Worm (Caenorhabditis elegans) whole organism, late embryonic: Measurements from ENCODE around the gene C53B7.3.
"Not testable (repeated sequence)": the region's sequence is repeated elsewhere in the genome, so short reads cannot be mapped to it uniquely, and the experiment has no call there.

Experiments used
- C08G9.2 ChIP-seq: sonication (generic microtip); optimal IDR thresholded peaks from 2 replicates; lab custom pipeline; 2016; ENCODE audit warnings: mild to moderate bottlenecking, missing genetic modification characterization, moderate library complexity, missing compliant biosample characterization
- F13H6.1 ChIP-seq: sonication (generic microtip); optimal IDR thresholded peaks from 2 replicates; lab custom pipeline; 2016; ENCODE audit warnings: missing genetic modification characterization, missing compliant biosample characterization
- K02D7.2 ChIP-seq: sonication (generic microtip); optimal IDR thresholded peaks from 2 replicates; lab custom pipeline; 2017; ENCODE audit warnings: mild to moderate bottlenecking, missing genetic modification characterization, missing compliant biosample characterization
- ama-1 ChIP-seq: fragments of 150-350 bp; optimal IDR thresholded peaks from 2 replicates; lab custom pipeline; 2014
- ceh-18 ChIP-seq: sonication (generic microtip); optimal IDR thresholded peaks from 2 replicates; lab custom pipeline; 2016; ENCODE audit warnings: missing genetic modification characterization, missing compliant biosample characterization
- ceh-30 ChIP-seq: fragments of 150-350 bp; optimal IDR thresholded peaks from 2 replicates; lab custom pipeline; 2014; ENCODE audit warnings: missing biosample characterization, missing genetic modification characterization
- ceh-31 ChIP-seq: sonication (generic microtip); optimal IDR thresholded peaks from 2 replicates; lab custom pipeline; 2016; ENCODE audit warnings: missing genetic modification characterization, missing compliant biosample characterization
- ceh-6 ChIP-seq: fragments of 200-800 bp; sonication (Bioruptor generic); optimal IDR thresholded peaks from 2 replicates; lab custom pipeline; 2018; ENCODE audit warnings: mild to moderate bottlenecking, missing genetic modification characterization, missing compliant biosample characterization
- che-1 ChIP-seq: sonication (generic microtip); optimal IDR thresholded peaks from 2 replicates; lab custom pipeline; 2016; ENCODE audit warnings: mild to moderate bottlenecking, missing genetic modification characterization, missing compliant biosample characterization
- dmd-4 ChIP-seq: sonication (generic microtip); optimal IDR thresholded peaks from 2 replicates; lab custom pipeline; 2016; ENCODE audit warnings: borderline replicate concordance, missing genetic modification characterization, missing compliant biosample characterization
- dve-1 ChIP-seq: sonication (generic microtip); optimal IDR thresholded peaks from 2 replicates; lab custom pipeline; 2017; ENCODE audit warnings: antibody characterized with exemption, mild to moderate bottlenecking, missing genetic modification characterization, missing compliant biosample characterization
- elt-4 ChIP-seq: sonication (generic microtip); optimal IDR thresholded peaks from 2 replicates; lab custom pipeline; 2016; ENCODE audit warnings: missing genetic modification characterization, missing compliant biosample characterization
- fkh-10 ChIP-seq: fragments of 150-350 bp; optimal IDR thresholded peaks from 2 replicates; lab custom pipeline; 2014; ENCODE audit warnings: missing biosample characterization, missing genetic modification reagents, missing genetic modification characterization
- fkh-6 ChIP-seq: sonication (generic microtip); optimal IDR thresholded peaks from 2 replicates; lab custom pipeline; 2016; ENCODE audit warnings: missing genetic modification characterization, missing compliant biosample characterization
- hlh-15 ChIP-seq: sonication (generic microtip); optimal IDR thresholded peaks from 2 replicates; lab custom pipeline; 2016; ENCODE audit warnings: missing genetic modification characterization, missing compliant biosample characterization
- hlh-30 ChIP-seq: sonication (generic microtip); optimal IDR thresholded peaks from 2 replicates; lab custom pipeline; 2017; ENCODE audit warnings: antibody characterized with exemption, missing genetic modification characterization, missing compliant biosample characterization; ENCODE audit not compliant: insufficient read depth
- hlh-8 ChIP-seq: sonication (generic microtip); optimal IDR thresholded peaks from 2 replicates; lab custom pipeline; 2016; ENCODE audit warnings: missing genotype, missing genetic modification characterization, missing compliant biosample characterization
- lim-6 ChIP-seq: sonication (generic microtip); optimal IDR thresholded peaks from 2 replicates; lab custom pipeline; 2016; ENCODE audit warnings: missing genetic modification characterization, missing compliant biosample characterization
- lin-11 ChIP-seq: fragments of 200-800 bp; sonication (Bioruptor generic); optimal IDR thresholded peaks from 2 replicates; lab custom pipeline; 2018; ENCODE audit warnings: mild to moderate bottlenecking, missing genetic modification characterization, missing compliant biosample characterization
- nfya-1 ChIP-seq: sonication (generic microtip); optimal IDR thresholded peaks from 2 replicates; lab custom pipeline; 2017; ENCODE audit warnings: missing genetic modification characterization, mild to moderate bottlenecking, missing compliant biosample characterization, antibody characterized with exemption, moderate library complexity
- nhr-11 ChIP-seq: fragments of 150-350 bp; optimal IDR thresholded peaks from 2 replicates; lab custom pipeline; 2014; ENCODE audit warnings: missing biosample characterization, missing genetic modification characterization
- nhr-232 ChIP-seq: sonication (generic microtip); optimal IDR thresholded peaks from 2 replicates; lab custom pipeline; 2016; ENCODE audit warnings: missing genetic modification characterization, missing compliant biosample characterization
- npax-4 ChIP-seq: sonication (generic microtip); optimal IDR thresholded peaks from 2 replicates; lab custom pipeline; 2016; ENCODE audit warnings: missing genetic modification characterization, missing compliant biosample characterization
- pag-3 ChIP-seq: sonication (generic microtip); optimal IDR thresholded peaks from 2 replicates; lab custom pipeline; 2016; ENCODE audit warnings: missing compliant biosample characterization, missing genetic modification characterization, borderline replicate concordance
- pat-9 ChIP-seq: fragments of 200-800 bp; sonication (Bioruptor generic); optimal IDR thresholded peaks from 2 replicates; lab custom pipeline; 2018; ENCODE audit warnings: mild to moderate bottlenecking, missing genetic modification characterization, moderate library complexity, missing compliant biosample characterization
- pha-2 ChIP-seq: sonication (generic microtip); optimal IDR thresholded peaks from 2 replicates; lab custom pipeline; 2017; ENCODE audit warnings: mild to moderate bottlenecking, missing genetic modification characterization, missing compliant biosample characterization
- pha-4 ChIP-seq: fragments of 150-350 bp; optimal IDR thresholded peaks from 2 replicates; lab custom pipeline; 2018; ENCODE audit warnings: missing biosample characterization, missing genetic modification reagents, missing genetic modification characterization
- pros-1 ChIP-seq: fragments of 150-350 bp; optimal IDR thresholded peaks from 2 replicates; lab custom pipeline; 2014; ENCODE audit warnings: missing biosample characterization, missing genetic modification reagents, missing genetic modification characterization
- rnt-1 ChIP-seq: sonication (generic microtip); optimal IDR thresholded peaks from 2 replicates; lab custom pipeline; 2016; ENCODE audit warnings: missing genetic modification characterization, missing compliant biosample characterization
- sox-2 ChIP-seq: fragments of 200-800 bp; sonication (Bioruptor generic); IDR thresholded peaks from 2 replicates; pipeline ENCODE4 v1.3.6; 2022; ENCODE audit warnings: missing genetic modification reagents, missing genetic modification characterization, missing compliant biosample characterization
- tbx-2 ChIP-seq: sonication (generic microtip); optimal IDR thresholded peaks from 2 replicates; lab custom pipeline; 2016; ENCODE audit warnings: missing genetic modification characterization, missing compliant biosample characterization
- tbx-7 ChIP-seq: sonication (generic microtip); optimal IDR thresholded peaks from 2 replicates; lab custom pipeline; 2016; ENCODE audit warnings: missing genotype, missing genetic modification characterization, missing compliant biosample characterization
- unc-86 ChIP-seq: sonication (generic microtip); optimal IDR thresholded peaks from 2 replicates; lab custom pipeline; 2016; ENCODE audit warnings: missing genetic modification characterization, missing compliant biosample characterization
- zip-5 ChIP-seq: sonication (generic microtip); optimal IDR thresholded peaks from 2 replicates; lab custom pipeline; 2016; ENCODE audit warnings: missing genetic modification characterization, missing compliant biosample characterization
- ztf-16 ChIP-seq: sonication (generic microtip); optimal IDR thresholded peaks from 2 replicates; lab custom pipeline; 2017; ENCODE audit warnings: missing genetic modification characterization, missing compliant biosample characterization

Gene C53B7.3

ce11 chrX:6868669-6869068 is 24.1 kb downstream of the C53B7.3 start, which contains the start of gene C53B7.6:
C53B7.6 (minus strand) TSS chrX:6868769.
- not testable (repeated sequence) for TF ChIP-seq lim-6 (tag; lab: Kevin White, UChicago); elt-4 (tag; lab: Kevin White, UChicago); nhr-232

DNA sequence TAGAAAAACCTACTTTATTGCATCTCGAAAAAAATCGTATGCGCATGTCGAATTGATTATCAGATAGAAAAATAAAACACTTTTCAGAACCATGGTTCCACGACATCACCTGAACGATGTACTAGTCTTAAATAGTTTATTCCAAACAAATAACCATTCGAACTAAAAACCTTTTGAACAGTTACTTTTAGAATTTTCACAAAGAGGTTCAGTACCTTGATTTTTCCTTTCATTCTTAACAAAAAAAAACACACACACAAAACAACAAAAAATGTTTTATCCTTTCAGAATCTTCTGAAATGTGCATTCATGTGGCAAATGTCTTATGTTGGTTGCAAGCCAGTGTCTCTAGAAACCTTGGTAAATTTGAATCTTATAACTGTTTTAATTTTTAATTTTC is 30.2 kb downstream of the C53B7.3 start, which contains the start of gene F41C6.4:
F41C6.4 (minus strand) TSS at position 101 of the 400 bp plus-strand sequence.
- TF ChIP-seq fkh-6 (tag; lab: Kevin White, UChicago) (no peak), pha-4 (tag; lab: Kevin White, UChicago) (no peak), nhr-11 (no peak), nfya-1 (tag; lab: Kevin White, UChicago) (no peak), ama-1 (lab: Kevin White, UChicago) (no peak), ceh-31 (tag; lab: Kevin White, UChicago) (no peak), che-1 (tag; lab: Kevin White, UChicago) (no peak), npax-4 (tag; lab: Kevin White, UChicago) (no peak), ceh-6 (GFP tag; lab: Kevin White, UChicago) (no peak), C08G9.2 (tag; lab: Kevin White, UChicago) (no peak), rnt-1 (tag; lab: Kevin White, UChicago) (no peak), dmd-4 (tag; lab: Kevin White, UChicago) (no peak), pat-9 (no peak), pag-3 (tag; lab: Kevin White, UChicago) (no peak), hlh-15 (no peak), pros-1 (tag; lab: Kevin White, UChicago) (no peak), hlh-8 (tag; lab: Kevin White, UChicago) (no peak), unc-86 (tag; lab: Kevin White, UChicago) (no peak)

DNA sequence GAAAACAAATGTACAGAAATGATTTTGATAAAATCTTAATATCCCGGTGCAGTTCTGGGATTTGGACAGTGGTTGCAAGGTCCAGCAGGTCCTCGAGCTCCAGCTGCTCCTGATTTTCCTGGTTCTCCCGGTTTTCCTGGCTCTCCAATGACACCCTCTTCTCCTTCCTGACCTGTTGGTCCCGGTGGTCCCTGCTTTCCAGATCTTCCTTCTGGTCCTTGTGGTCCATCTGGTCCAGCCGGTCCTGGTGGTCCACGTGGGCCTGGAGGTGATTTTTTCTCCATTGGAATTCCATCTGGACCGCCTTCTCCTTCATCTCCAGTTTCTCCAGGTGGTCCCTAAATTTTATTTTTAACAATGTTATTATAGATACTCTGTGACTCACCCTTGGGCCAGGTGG is 30.7 kb downstream of the C53B7.3 start:
- no peak for TF ChIP-seq tbx-7
- no peak for TF ChIP-seq nfya-1 (tag; lab: Kevin White, UChicago)
- TF ChIP-seq fkh-6 (tag; lab: Kevin White, UChicago) = no peak
- no peak for TF ChIP-seq C08G9.2 (tag; lab: Kevin White, UChicago)

DNA sequence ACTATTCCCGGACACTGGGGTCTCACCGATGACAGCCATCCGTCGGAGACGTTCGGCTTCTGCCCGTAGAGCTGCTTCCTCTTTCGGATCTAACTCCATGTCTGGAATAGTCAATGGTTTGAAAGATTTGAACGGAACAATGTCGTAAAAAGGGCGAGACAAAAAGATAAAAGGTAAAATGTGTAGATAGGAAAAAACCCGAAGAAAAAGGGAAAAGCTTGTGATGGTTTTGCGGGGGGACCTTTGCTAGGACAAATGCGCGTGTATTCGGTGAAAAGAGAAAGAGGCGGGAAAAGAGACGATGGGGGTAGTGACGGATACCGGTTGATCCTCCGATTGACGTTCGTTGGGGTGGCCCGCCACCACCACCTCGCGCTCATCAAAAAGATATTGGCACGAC is 32.9 kb downstream of the C53B7.3 start, which contains the start of gene col-173:
col-173 (minus strand) TSS at position 101 of the 400 bp plus-strand sequence.
- TF ChIP-seq nhr-11 (no peak), zip-5 (tag; lab: Kevin White, UChicago) (no peak), ceh-31 (tag; lab: Kevin White, UChicago) (no peak), hlh-30 (tag; lab: Kevin White, UChicago) (no peak), hlh-15 (no peak), lin-11 (tag; lab: Kevin White, UChicago) (no peak), pat-9 (no peak), dve-1 (tag; lab: Kevin White, UChicago) (no peak), sox-2 (no peak), unc-86 (tag; lab: Kevin White, UChicago) (no peak), ceh-18 (tag; lab: Kevin White, UChicago) (no peak), C08G9.2 (tag; lab: Kevin White, UChicago) (no peak), K02D7.2 (tag; lab: Kevin White, UChicago) (no peak), F13H6.1 (tag; lab: Kevin White, UChicago) (no peak), fkh-10 (GFP tag; lab: Kevin White, UChicago) (no peak), ztf-16 (tag; lab: Kevin White, UChicago) (no peak)

DNA sequence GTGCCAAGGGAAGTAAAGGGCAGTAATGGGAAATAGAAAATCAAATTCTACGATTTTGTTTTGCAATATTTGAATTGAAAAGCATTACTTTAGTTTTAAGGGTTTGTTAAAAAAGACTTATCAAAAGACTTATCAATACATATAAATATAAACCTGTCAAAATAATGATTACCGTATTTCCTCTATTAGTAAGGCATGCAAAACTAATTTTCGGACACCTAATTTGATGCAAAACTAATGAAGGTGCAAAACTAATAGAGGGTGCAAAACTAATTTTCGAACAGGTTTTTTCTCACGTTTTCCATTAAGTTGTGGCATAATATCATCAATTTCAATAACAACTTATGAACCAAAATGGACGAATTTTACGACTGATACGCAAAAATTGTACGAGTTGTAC is 37.2 kb downstream of the C53B7.3 start, which contains the start of gene F41C6.6:
F41C6.6 (minus strand) TSS at position 101 of the 400 bp plus-strand sequence.
- not testable (repeated sequence) for TF ChIP-seq pha-2, ceh-30, tbx-2 (tag; lab: Kevin White, UChicago)
